Worm (Caenorhabditis elegans) whole organism, late embryonic: Measurements from ENCODE around the gene nhr-91.

Experiments
- C08G9.2 ChIP-seq: sonication (generic microtip); optimal IDR thresholded peaks from 2 replicates; lab custom pipeline; 2016; ENCODE audit warnings: mild to moderate bottlenecking, missing genetic modification characterization, moderate library complexity, missing compliant biosample characterization
- C38D4.7 ChIP-seq: fragments of 200-800 bp; sonication (Bioruptor generic); optimal IDR thresholded peaks from 2 replicates; lab custom pipeline; 2018; ENCODE audit warnings: mild to moderate bottlenecking, missing genetic modification characterization, moderate library complexity, missing compliant biosample characterization
- F13H6.1 ChIP-seq: sonication (generic microtip); optimal IDR thresholded peaks from 2 replicates; lab custom pipeline; 2016; ENCODE audit warnings: missing genetic modification characterization, missing compliant biosample characterization
- K02D7.2 ChIP-seq: sonication (generic microtip); optimal IDR thresholded peaks from 2 replicates; lab custom pipeline; 2017; ENCODE audit warnings: mild to moderate bottlenecking, missing genetic modification characterization, missing compliant biosample characterization
- T23F11.4 ChIP-seq: fragments of 200-800 bp; sonication (Bioruptor generic); optimal IDR thresholded peaks from 2 replicates; lab custom pipeline; 2018; ENCODE audit warnings: mild to moderate bottlenecking, missing genetic modification characterization, missing compliant biosample characterization
- ama-1 ChIP-seq: fragments of 150-350 bp; optimal IDR thresholded peaks from 2 replicates; lab custom pipeline; 2014
- ceh-14 ChIP-seq: sonication (generic microtip); optimal IDR thresholded peaks from 2 replicates; lab custom pipeline; 2016; ENCODE audit warnings: missing genotype, missing genetic modification characterization, missing compliant biosample characterization
- ceh-19 ChIP-seq: fragments of 200-800 bp; sonication (Bioruptor generic); optimal IDR thresholded peaks from 2 replicates; lab custom pipeline; 2018; ENCODE audit warnings: mild to moderate bottlenecking, missing genetic modification characterization, missing compliant biosample characterization
- ceh-22 ChIP-seq: sonication (generic microtip); optimal IDR thresholded peaks from 2 replicates; lab custom pipeline; 2017; ENCODE audit warnings: missing biosample characterization, missing genetic modification characterization
- ceh-24 ChIP-seq: sonication (generic microtip); optimal IDR thresholded peaks from 2 replicates; lab custom pipeline; 2016; ENCODE audit warnings: mild to moderate bottlenecking, missing genetic modification characterization, missing compliant biosample characterization
- ceh-31 ChIP-seq: sonication (generic microtip); optimal IDR thresholded peaks from 2 replicates; lab custom pipeline; 2016; ENCODE audit warnings: missing genetic modification characterization, missing compliant biosample characterization
- ceh-34 ChIP-seq: sonication (generic microtip); optimal IDR thresholded peaks from 2 replicates; lab custom pipeline; 2016; ENCODE audit warnings: mild to moderate bottlenecking, missing genetic modification characterization, missing compliant biosample characterization
- ceh-45 ChIP-seq: fragments of 200-800 bp; sonication (Bioruptor generic); IDR thresholded peaks from 2 replicates; pipeline ENCODE4 v1.3.6; 2022; ENCODE audit warnings: missing genetic modification reagents, missing genetic modification characterization, missing compliant biosample characterization
- ceh-6 ChIP-seq: fragments of 200-800 bp; sonication (Bioruptor generic); optimal IDR thresholded peaks from 2 replicates; lab custom pipeline; 2018; ENCODE audit warnings: mild to moderate bottlenecking, missing genetic modification characterization, missing compliant biosample characterization
- dve-1 ChIP-seq: sonication (generic microtip); optimal IDR thresholded peaks from 2 replicates; lab custom pipeline; 2017; ENCODE audit warnings: antibody characterized with exemption, mild to moderate bottlenecking, missing genetic modification characterization, missing compliant biosample characterization
- elt-2 ChIP-seq: sonication (generic microtip); optimal IDR thresholded peaks from 2 replicates; lab custom pipeline; 2016; ENCODE audit warnings: missing genetic modification reagents, missing genetic modification characterization, missing compliant biosample characterization
- ets-4 ChIP-seq: sonication (generic microtip); optimal IDR thresholded peaks from 2 replicates; lab custom pipeline; 2016; ENCODE audit warnings: missing genetic modification characterization, missing compliant biosample characterization
- fkh-6 ChIP-seq: sonication (generic microtip); optimal IDR thresholded peaks from 2 replicates; lab custom pipeline; 2016; ENCODE audit warnings: missing genetic modification characterization, missing compliant biosample characterization
- gmeb-2 ChIP-seq: sonication (generic microtip); optimal IDR thresholded peaks from 2 replicates; lab custom pipeline; 2016; ENCODE audit warnings: missing genetic modification characterization, inconsistent platforms, missing compliant biosample characterization
- hlh-13 ChIP-seq: fragments of 200-800 bp; sonication (Bioruptor generic); optimal IDR thresholded peaks from 2 replicates; lab custom pipeline; 2018; ENCODE audit warnings: mild to moderate bottlenecking, missing genetic modification characterization, missing compliant biosample characterization
- hlh-15 ChIP-seq: sonication (generic microtip); optimal IDR thresholded peaks from 2 replicates; lab custom pipeline; 2016; ENCODE audit warnings: missing genetic modification characterization, missing compliant biosample characterization
- hlh-30 ChIP-seq: sonication (generic microtip); optimal IDR thresholded peaks from 2 replicates; lab custom pipeline; 2017; ENCODE audit warnings: antibody characterized with exemption, missing genetic modification characterization, missing compliant biosample characterization; ENCODE audit not compliant: insufficient read depth
- hlh-6 ChIP-seq: sonication (generic microtip); optimal IDR thresholded peaks from 2 replicates; lab custom pipeline; 2016; ENCODE audit warnings: missing genotype, missing genetic modification characterization, missing compliant biosample characterization
- hlh-8 ChIP-seq: sonication (generic microtip); optimal IDR thresholded peaks from 2 replicates; lab custom pipeline; 2016; ENCODE audit warnings: missing genotype, missing genetic modification characterization, missing compliant biosample characterization
- lim-6 ChIP-seq: sonication (generic microtip); optimal IDR thresholded peaks from 2 replicates; lab custom pipeline; 2016; ENCODE audit warnings: missing genetic modification characterization, missing compliant biosample characterization
- lin-11 ChIP-seq: fragments of 200-800 bp; sonication (Bioruptor generic); optimal IDR thresholded peaks from 2 replicates; lab custom pipeline; 2018; ENCODE audit warnings: mild to moderate bottlenecking, missing genetic modification characterization, missing compliant biosample characterization
- madf-2 ChIP-seq: sonication (generic microtip); optimal IDR thresholded peaks from 2 replicates; lab custom pipeline; 2017; ENCODE audit warnings: missing genetic modification characterization, missing compliant biosample characterization
- nfya-1 ChIP-seq: sonication (generic microtip); optimal IDR thresholded peaks from 2 replicates; lab custom pipeline; 2017; ENCODE audit warnings: missing genetic modification characterization, mild to moderate bottlenecking, missing compliant biosample characterization, antibody characterized with exemption, moderate library complexity
- nhr-232 ChIP-seq: sonication (generic microtip); optimal IDR thresholded peaks from 2 replicates; lab custom pipeline; 2016; ENCODE audit warnings: missing genetic modification characterization, missing compliant biosample characterization
- npax-4 ChIP-seq: sonication (generic microtip); optimal IDR thresholded peaks from 2 replicates; lab custom pipeline; 2016; ENCODE audit warnings: missing genetic modification characterization, missing compliant biosample characterization
- pag-3 ChIP-seq: sonication (generic microtip); optimal IDR thresholded peaks from 2 replicates; lab custom pipeline; 2016; ENCODE audit warnings: missing compliant biosample characterization, missing genetic modification characterization, borderline replicate concordance
- pat-9 ChIP-seq: fragments of 200-800 bp; sonication (Bioruptor generic); optimal IDR thresholded peaks from 2 replicates; lab custom pipeline; 2018; ENCODE audit warnings: mild to moderate bottlenecking, missing genetic modification characterization, moderate library complexity, missing compliant biosample characterization
- pha-2 ChIP-seq: sonication (generic microtip); optimal IDR thresholded peaks from 2 replicates; lab custom pipeline; 2017; ENCODE audit warnings: mild to moderate bottlenecking, missing genetic modification characterization, missing compliant biosample characterization
- pha-4 ChIP-seq: fragments of 150-350 bp; optimal IDR thresholded peaks from 2 replicates; lab custom pipeline; 2018; ENCODE audit warnings: missing biosample characterization, missing genetic modification reagents, missing genetic modification characterization
- pqm-1 ChIP-seq: sonication (generic microtip); optimal IDR thresholded peaks from 2 replicates; lab custom pipeline; 2016; ENCODE audit warnings: missing genetic modification characterization, missing compliant biosample characterization
- pros-1 ChIP-seq: fragments of 150-350 bp; optimal IDR thresholded peaks from 2 replicates; lab custom pipeline; 2014; ENCODE audit warnings: missing biosample characterization, missing genetic modification reagents, missing genetic modification characterization
- ref-2 ChIP-seq: sonication (generic microtip); optimal IDR thresholded peaks from 2 replicates; lab custom pipeline; 2016; ENCODE audit warnings: missing genetic modification characterization, missing compliant biosample characterization
- rnt-1 ChIP-seq: sonication (generic microtip); optimal IDR thresholded peaks from 2 replicates; lab custom pipeline; 2016; ENCODE audit warnings: missing genetic modification characterization, missing compliant biosample characterization
- sox-4 ChIP-seq: sonication (generic microtip); optimal IDR thresholded peaks from 2 replicates; lab custom pipeline; 2017; ENCODE audit warnings: mild to moderate bottlenecking, missing genetic modification characterization, inconsistent platforms, missing compliant biosample characterization
- syd-9 ChIP-seq: sonication (generic microtip); optimal IDR thresholded peaks from 2 replicates; lab custom pipeline; 2016; ENCODE audit warnings: mild to moderate bottlenecking, missing genetic modification characterization, moderate library complexity, missing compliant biosample characterization
- tbx-2 ChIP-seq: sonication (generic microtip); optimal IDR thresholded peaks from 2 replicates; lab custom pipeline; 2016; ENCODE audit warnings: missing genetic modification characterization, missing compliant biosample characterization
- ttx-3 ChIP-seq: sonication (generic microtip); optimal IDR thresholded peaks from 2 replicates; lab custom pipeline; 2016; ENCODE audit warnings: missing genetic modification reagents, missing genetic modification characterization, missing compliant biosample characterization
- unc-42 ChIP-seq: sonication (generic microtip); optimal IDR thresholded peaks from 2 replicates; lab custom pipeline; 2016; ENCODE audit warnings: missing genotype, missing genetic modification characterization, missing compliant biosample characterization
- unc-55 ChIP-seq: sonication (generic microtip); optimal IDR thresholded peaks from 2 replicates; lab custom pipeline; 2017; ENCODE audit warnings: missing biosample characterization, missing genetic modification reagents, missing genetic modification characterization
- zip-5 ChIP-seq: sonication (generic microtip); optimal IDR thresholded peaks from 2 replicates; lab custom pipeline; 2016; ENCODE audit warnings: missing genetic modification characterization, missing compliant biosample characterization
- ztf-16 ChIP-seq: sonication (generic microtip); optimal IDR thresholded peaks from 2 replicates; lab custom pipeline; 2017; ENCODE audit warnings: missing genetic modification characterization, missing compliant biosample characterization

nhr-91 gene

ce11 chrX:15308685-15309084, 484 bp upstream of the nhr-91 start:
- no peak for TF ChIP-seq pha-4 (tag; lab: Kevin White, UChicago)
- TF ChIP-seq nhr-232, result no peak
- no peak for TF ChIP-seq ttx-3 (tag; lab: Kevin White, UChicago)
- TF ChIP-seq gmeb-2 (tag; lab: Kevin White, UChicago), result no peak
- TF ChIP-seq K02D7.2, result no peak
- TF ChIP-seq pha-2 (tag; lab: Kevin White, UChicago), result no peak
- TF ChIP-seq hlh-13 (GFP tag; lab: Kevin White, UChicago), result no peak
- no peak for TF ChIP-seq tbx-2 (tag; lab: Kevin White, UChicago)
- no peak for TF ChIP-seq ceh-34 (tag; lab: Kevin White, UChicago)
- TF ChIP-seq sox-4 (tag; lab: Kevin White, UChicago), result no peak
- TF ChIP-seq pros-1 (tag; lab: Kevin White, UChicago), result no peak
- no peak for TF ChIP-seq ama-1
- no peak for TF ChIP-seq ceh-22 (tag; lab: Kevin White, UChicago)
- TF ChIP-seq C08G9.2 (tag; lab: Kevin White, UChicago), result no peak
- no peak for TF ChIP-seq zip-5 (tag; lab: Kevin White, UChicago)
- no peak for TF ChIP-seq nfya-1 (tag; lab: Kevin White, UChicago)
- TF ChIP-seq ets-4 (tag; lab: Kevin White, UChicago), result no peak
- no peak for TF ChIP-seq unc-55 (GFP tag; lab: Kevin White, UChicago)
- no peak for TF ChIP-seq ceh-6 (GFP tag; lab: Kevin White, UChicago)

- TF ChIP-seq madf-2 (tag; lab: Kevin White, UChicago), result peak; percentile 12
- no peak for TF ChIP-seq pag-3 (tag; lab: Kevin White, UChicago)
- TF ChIP-seq pros-1 (tag; lab: Kevin White, UChicago), result peak; percentile 59
- no peak for TF ChIP-seq hlh-6
- no peak for TF ChIP-seq unc-42 (tag; lab: Kevin White, UChicago)
- TF ChIP-seq ceh-31 (tag; lab: Kevin White, UChicago), result peak; percentile 14
- TF ChIP-seq rnt-1 (tag; lab: Kevin White, UChicago), result peak; percentile 21
- TF ChIP-seq lin-11, result no peak
- TF ChIP-seq ref-2 (tag; lab: Kevin White, UChicago), result peak; percentile 70
- TF ChIP-seq, all 69 proteins: peak for 5
These were observed 1.2 kb downstream of the nhr-91 start for ce11 chrX:15310330-15310776.

- TF ChIP-seq ceh-6 (GFP tag; lab: Kevin White, UChicago) (no peak), pat-9 (tag; lab: Kevin White, UChicago) (no peak), ceh-14 (no peak), hlh-15 (no peak), npax-4 (tag; lab: Kevin White, UChicago) (no peak), T23F11.4 (GFP tag; lab: Kevin White, UChicago) (no peak), F13H6.1 (tag; lab: Kevin White, UChicago) (no peak), C38D4.7 (GFP tag; lab: Kevin White, UChicago) (no peak), zip-5 (tag; lab: Kevin White, UChicago) (no peak), dve-1 (tag; lab: Kevin White, UChicago) (no peak), ztf-16 (tag; lab: Kevin White, UChicago) (no peak), nfya-1 (tag; lab: Kevin White, UChicago) (no peak), elt-2 (tag; lab: Kevin White, UChicago) (no peak), ceh-24 (no peak)
These were observed 1.8 kb downstream of the nhr-91 start for ce11 chrX:15310986-15311385.

- TF ChIP-seq hlh-8 (tag; lab: Kevin White, UChicago) (no peak), ceh-31 (tag; lab: Kevin White, UChicago) (no peak), ceh-45 (GFP tag; lab: Robert Waterston, UW) (no peak), pqm-1 (tag; lab: Kevin White, UChicago) (no peak), T23F11.4 (GFP tag; lab: Kevin White, UChicago) (no peak), hlh-30 (tag; lab: Kevin White, UChicago) (no peak), lim-6 (no peak), K02D7.2 (no peak), fkh-6 (tag; lab: Kevin White, UChicago) (no peak), ceh-19 (GFP tag; lab: Kevin White, UChicago) (no peak), zip-5 (tag; lab: Kevin White, UChicago) (no peak), tbx-2 (tag; lab: Kevin White, UChicago) (no peak), ttx-3 (tag; lab: Kevin White, UChicago) (no peak), nfya-1 (tag; lab: Kevin White, UChicago) (no peak), syd-9 (tag; lab: Kevin White, UChicago) (no peak)
These were observed 2.9 kb downstream of the nhr-91 start for ce11 chrX:15312073-15312472.
